Fruit fly (Drosophila melanogaster): ENCODE data around the gene lectin-33A.

dm6 chr2L:11016695-11017094 lies 14.8 kb downstream of the lectin-33A start, which contains the start of gene CG14913:
- TF ChIP-seq fru (GFP tag; optimal IDR thresholded peaks at IDR 0.05) (no peak), rgr (GFP tag; optimal IDR thresholded peaks at IDR 0.05) (no peak), Sp1 (GFP tag; optimal IDR thresholded peaks at IDR 0.05) (no peak), usp (GFP tag; optimal IDR thresholded peaks at IDR 0.05) (no peak), Hr78 (GFP tag; optimal IDR thresholded peaks at IDR 0.05) (no peak), CrebA (GFP tag; optimal IDR thresholded peaks at IDR 0.05; ENCODE audit: borderline replicate concordance) (no peak)

All from whole organism, wandering third instar larva.